Worm (Caenorhabditis elegans): ENCODE measurements around the gene dmsr-4.

DNA sequence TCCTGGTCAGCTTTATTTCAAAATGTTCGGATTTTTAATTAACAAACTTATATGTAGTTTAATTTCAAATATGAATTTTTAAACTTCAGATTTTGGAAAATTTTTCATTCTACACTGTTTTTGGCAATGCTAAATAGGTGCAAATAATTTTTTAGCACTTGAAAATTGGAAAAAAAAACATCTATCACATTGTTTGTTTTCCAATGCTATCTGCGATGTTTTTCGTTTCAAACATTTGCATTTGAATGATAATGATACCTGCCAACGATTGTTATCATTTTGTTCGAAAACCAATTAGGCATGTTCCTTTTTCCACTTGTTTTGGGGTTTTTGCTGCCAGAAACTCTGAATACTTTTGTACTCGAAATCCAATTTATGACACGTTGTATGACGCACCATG lies 18.1 kb upstream of the dmsr-4 start, which contains the start of gene C03H5.4:
- no peak for TF ChIP-seq elt-3 (tag; optimal IDR thresholded peaks at IDR 0.05)
- TF ChIP-seq lin-13 (GFP tag; optimal IDR thresholded peaks at IDR 0.05): no peak
- TF ChIP-seq nhr-12 (tag; optimal IDR thresholded peaks at IDR 0.05): no peak
- no peak for TF ChIP-seq peb-1 (tag; optimal IDR thresholded peaks at IDR 0.05)
- no peak for TF ChIP-seq nhr-11 (tag; optimal IDR thresholded peaks at IDR 0.05)
- no peak for TF ChIP-seq nhr-237 (tag; optimal IDR thresholded peaks at IDR 0.05)
- TF ChIP-seq ZK546.5 (tag; optimal IDR thresholded peaks at IDR 0.05): no peak
- no peak for TF ChIP-seq Y55F3AM.14 (GFP tag; optimal IDR thresholded peaks at IDR 0.05)
- no peak for TF ChIP-seq egl-27 (tag; optimal IDR thresholded peaks at IDR 0.05)
- TF ChIP-seq ztf-11 (tag; optimal IDR thresholded peaks at IDR 0.05): no peak
- no peak for TF ChIP-seq fos-1 (tag; optimal IDR thresholded peaks at IDR 0.05)
